Fruit fly (Drosophila melanogaster) whole organism, wandering third instar larva: ENCODE data around the gene CG13005.

Source experiments
- Abd-B ChIP-seq: fragments of >200 bp; optimal IDR thresholded peaks from 2 replicates; lab custom pipeline; 2017; ENCODE audit warnings: missing biosample characterization, missing genetic modification characterization
- CG9705 ChIP-seq: fragments of 200-800 bp; sonication (Bioruptor generic); optimal IDR thresholded peaks from 2 replicates; lab custom pipeline; 2018; ENCODE audit warnings: missing biosample characterization, mild to moderate bottlenecking, missing genetic modification characterization
- CrebA ChIP-seq: fragments of 200-800 bp; sonication (Bioruptor generic); optimal IDR thresholded peaks from 2 replicates; lab custom pipeline; 2016; ENCODE audit warnings: missing biosample characterization, mild to moderate bottlenecking, missing genetic modification characterization, borderline replicate concordance
- Dfd ChIP-seq: fragments of >200 bp; optimal IDR thresholded peaks from 2 replicates; lab custom pipeline; 2017; ENCODE audit warnings: missing biosample characterization, missing genetic modification characterization
- GATAd ChIP-seq: sonication (Bioruptor generic); optimal IDR thresholded peaks from 2 replicates; lab custom pipeline; 2016; ENCODE audit warnings: missing biosample characterization, missing genetic modification characterization
- HLH106 ChIP-seq: fragments of 200-800 bp; optimal IDR thresholded peaks from 3 replicates; lab custom pipeline; 2019; ENCODE audit warnings: missing biosample characterization, mild to moderate bottlenecking, missing genetic modification characterization, moderate library complexity
- Hnf4 ChIP-seq: fragments of 200-800 bp; sonication (Bioruptor generic); optimal IDR thresholded peaks from 2 replicates; lab custom pipeline; 2016; ENCODE audit warnings: missing biosample characterization, mild to moderate bottlenecking, missing genetic modification characterization
- Hr78 ChIP-seq: fragments of >200 bp; optimal IDR thresholded peaks from 2 replicates; lab custom pipeline; 2017; ENCODE audit warnings: missing biosample characterization, missing genetic modification characterization
- Hr83 ChIP-seq: fragments of 200-300 bp; sonication (Bioruptor generic); optimal IDR thresholded peaks from 2 replicates; lab custom pipeline; 2016; ENCODE audit warnings: missing biosample characterization, mild to moderate bottlenecking, missing genetic modification characterization, moderate library complexity; ENCODE audit not compliant: poor library complexity, severe bottlenecking
- Jra ChIP-seq: sonication (Bioruptor generic); optimal IDR thresholded peaks from 2 replicates; lab custom pipeline; 2016; ENCODE audit warnings: missing biosample characterization, missing genetic modification characterization
- Mio ChIP-seq: sonication (Bioruptor generic); optimal IDR thresholded peaks from 2 replicates; lab custom pipeline; 2016; ENCODE audit warnings: missing biosample characterization, missing genetic modification characterization
- Myc ChIP-seq: fragments of >200 bp; optimal IDR thresholded peaks from 2 replicates; lab custom pipeline; 2017
- N ChIP-seq: fragments of >200 bp; optimal IDR thresholded peaks from 2 replicates; lab custom pipeline; 2018; ENCODE audit warnings: missing biosample characterization, missing external identifiers, missing genetic modification characterization
- OdsH ChIP-seq: fragments of 200-800 bp; sonication (Bioruptor generic); optimal IDR thresholded peaks from 2 replicates; lab custom pipeline; 2016; ENCODE audit warnings: missing biosample characterization, mild to moderate bottlenecking, missing genetic modification characterization
- Rel ChIP-seq, 2 experiments: fragments of 200-800 bp; sonication (Bioruptor generic) in 1 of 2; optimal IDR thresholded peaks; 2 replicates in 1 of 2; 3 replicates in 1 of 2; lab custom pipeline; 2016 to 2019; ENCODE audit warnings: mild to moderate bottlenecking in 2 of 2, missing biosample characterization in 2 of 2, missing genetic modification characterization in 2 of 2, moderate library complexity in 1 of 2
- Sp1 ChIP-seq: fragments of 200-800 bp; sonication (Bioruptor generic); optimal IDR thresholded peaks from 3 replicates; lab custom pipeline; 2019; ENCODE audit warnings: missing biosample characterization, mild to moderate bottlenecking, missing genetic modification characterization, moderate library complexity
- Vsx2 ChIP-seq: fragments of 200-300, 225-300 bp; sonication (Bioruptor generic); optimal IDR thresholded peaks from 2 replicates; lab custom pipeline; 2018; ENCODE audit warnings: missing biosample characterization, missing genetic modification characterization; ENCODE audit not compliant: partially characterized antibody
- br ChIP-seq: fragments of 200-800 bp; sonication (Bioruptor generic); optimal IDR thresholded peaks from 2 replicates; lab custom pipeline; 2016; ENCODE audit warnings: missing biosample characterization, missing genetic modification characterization
- dmrt93B ChIP-seq: fragments of 200-800 bp; sonication (Bioruptor generic); optimal IDR thresholded peaks from 2 replicates; lab custom pipeline; 2018; ENCODE audit warnings: missing biosample characterization, mild to moderate bottlenecking, missing genetic modification characterization
- dsf ChIP-seq: sonication (Bioruptor generic); optimal IDR thresholded peaks from 2 replicates; lab custom pipeline; 2016; ENCODE audit warnings: missing biosample characterization, missing genetic modification characterization, borderline replicate concordance
- ey ChIP-seq: fragments of 200-800 bp; sonication (Bioruptor generic); optimal IDR thresholded peaks from 2 replicates; lab custom pipeline; 2016; ENCODE audit warnings: missing biosample characterization, missing genetic modification characterization
- foxo ChIP-seq, 2 experiments: fragments of 200-800 bp; sonication (Bioruptor generic); optimal IDR thresholded peaks; 2 replicates in 1 of 2; 3 replicates in 1 of 2; lab custom pipeline; 2016 to 2017; ENCODE audit warnings: missing biosample characterization in 2 of 2, missing genetic modification characterization in 2 of 2
- fru ChIP-seq: fragments of 200-800 bp; sonication (Bioruptor generic); optimal IDR thresholded peaks from 3 replicates; lab custom pipeline; 2016; ENCODE audit warnings: missing biosample characterization, mild to moderate bottlenecking, missing genetic modification characterization
- h ChIP-seq: fragments of 200-800 bp; sonication (Bioruptor generic); optimal IDR thresholded peaks from 3 replicates; lab custom pipeline; 2016; ENCODE audit warnings: missing biosample characterization, mild to moderate bottlenecking, missing genetic modification characterization
- jim ChIP-seq: fragments of 175-275, 200-325 bp; sonication (Bioruptor generic); optimal IDR thresholded peaks from 2 replicates; lab custom pipeline; 2016; ENCODE audit warnings: missing biosample characterization, mild to moderate bottlenecking, missing genetic modification characterization
- lola ChIP-seq: fragments of >200 bp; optimal IDR thresholded peaks from 2 replicates; lab custom pipeline; 2017; ENCODE audit warnings: missing biosample characterization, missing genetic modification characterization
- pan ChIP-seq: fragments of >200 bp; optimal IDR thresholded peaks from 2 replicates; lab custom pipeline; 2017
- psq ChIP-seq: fragments of 200-800 bp; sonication (Bioruptor generic); optimal IDR thresholded peaks from 3 replicates; lab custom pipeline; 2017; ENCODE audit warnings: missing biosample characterization, mild to moderate bottlenecking, missing genetic modification characterization, moderate library complexity
- rgr ChIP-seq: fragments of 200-800 bp; sonication (Bioruptor generic); optimal IDR thresholded peaks from 3 replicates; lab custom pipeline; 2016; ENCODE audit warnings: missing biosample characterization, mild to moderate bottlenecking, missing genetic modification characterization
- sage ChIP-seq: fragments of 200-800 bp; sonication (Bioruptor generic); optimal IDR thresholded peaks from 2 replicates; lab custom pipeline; 2016; ENCODE audit warnings: missing biosample characterization, mild to moderate bottlenecking, missing genetic modification characterization
- sv ChIP-seq: fragments of 200-800 bp; sonication (Bioruptor generic); optimal IDR thresholded peaks from 3 replicates; lab custom pipeline; 2016; ENCODE audit warnings: missing biosample characterization, missing genetic modification characterization
- tai ChIP-seq: sonication (Bioruptor generic); optimal IDR thresholded peaks from 2 replicates; lab custom pipeline; 2016; ENCODE audit warnings: missing biosample characterization, missing genetic modification characterization
- usp ChIP-seq: fragments of >200 bp; optimal IDR thresholded peaks from 2 replicates; lab custom pipeline; 2017; ENCODE audit warnings: missing biosample characterization, missing genetic modification characterization
- woc ChIP-seq: sonication (Bioruptor generic); optimal IDR thresholded peaks from 2 replicates; lab custom pipeline; 2016; ENCODE audit warnings: missing biosample characterization, mild to moderate bottlenecking, missing genetic modification characterization

The CG13005 gene

dm6 chrX:16829439-16830028 is 26.1 kb downstream of the CG13005 start:
- TF ChIP-seq br (GFP tag; lab: Kevin White, UChicago), result no peak
- TF ChIP-seq GATAd, result no peak
- no peak for TF ChIP-seq Jra (GFP tag; lab: Kevin White, UChicago)
- no peak for TF ChIP-seq sv (GFP tag; lab: Kevin White, UChicago)
- peak in 1 of 2 experiments; percentile 4 for TF ChIP-seq foxo (GFP tag; optimal IDR thresholded peaks at IDR 0.05; lab: Kevin White, UChicago)
- TF ChIP-seq OdsH, result peak; percentile 12
- no peak for TF ChIP-seq Dfd
- TF ChIP-seq Rel (GFP tag; optimal IDR thresholded peaks at IDR 0.05; lab: Kevin White, UChicago), result no peak
- TF ChIP-seq Rel (tag; optimal IDR thresholded peaks at IDR 0.05; lab: Kevin White, UChicago), result peak; percentile 77
- no peak for TF ChIP-seq tai (GFP tag; lab: Kevin White, UChicago)
- TF ChIP-seq rgr (GFP tag; lab: Kevin White, UChicago), result peak; percentile 19
- no peak for TF ChIP-seq Hnf4
- TF ChIP-seq psq (GFP tag; lab: Kevin White, UChicago), result no peak
- TF ChIP-seq ey (GFP tag; lab: Kevin White, UChicago), result no peak

dm6 chrX:16830081-16830480 is 26.6 kb downstream of the CG13005 start:
- TF ChIP-seq Myc (lab: Kevin White, UChicago), result no peak
- no peak for TF ChIP-seq OdsH

- TF ChIP-seq ey (GFP tag; lab: Kevin White, UChicago) (no peak), br (GFP tag; lab: Kevin White, UChicago) (no peak), dmrt93B (no peak), Hnf4 (no peak), usp (GFP tag; lab: Kevin White, UChicago) (no peak), tai (GFP tag; lab: Kevin White, UChicago) (no peak), sage (GFP tag; lab: Kevin White, UChicago) (no peak), h (GFP tag; lab: Kevin White, UChicago) (no peak), woc (no peak), Sp1 (GFP tag; lab: Kevin White, UChicago) (no peak), fru (GFP tag; lab: Kevin White, UChicago) (no peak), Hr78 (GFP tag; lab: Kevin White, UChicago) (no peak), rgr (GFP tag; lab: Kevin White, UChicago) (no peak), dsf (no peak), Rel (GFP tag; optimal IDR thresholded peaks at IDR 0.05; lab: Kevin White, UChicago) (no peak), Rel (tag; optimal IDR thresholded peaks at IDR 0.05; lab: Kevin White, UChicago) (no peak), CrebA (GFP tag; lab: Kevin White, UChicago) (no peak), Hr83 (GFP tag; lab: Kevin White, UChicago) (no peak), foxo (GFP tag; optimal IDR thresholded peaks at IDR 0.05; lab: Kevin White, UChicago) (no peak), psq (GFP tag; lab: Kevin White, UChicago) (no peak)
These were observed 28.4 kb downstream of the CG13005 start for dm6 chrX:16831848-16832247.

dm6 chrX:16833097-16833496 is 29.6 kb downstream of the CG13005 start:
- TF ChIP-seq Rel (GFP tag; optimal IDR thresholded peaks at IDR 0.05; lab: Kevin White, UChicago), result no peak
- no peak for TF ChIP-seq Rel (tag; optimal IDR thresholded peaks at IDR 0.05; lab: Kevin White, UChicago)
- TF ChIP-seq h (GFP tag; lab: Kevin White, UChicago), result peak; percentile 30
- TF ChIP-seq Sp1 (GFP tag; lab: Kevin White, UChicago), result no peak
- no peak for TF ChIP-seq Mio
- peak; percentile 54 for TF ChIP-seq fru (GFP tag; lab: Kevin White, UChicago)
- TF ChIP-seq foxo (GFP tag; optimal IDR thresholded peaks at IDR 0.05; lab: Kevin White, UChicago), result peak in 1 of 2 experiments; percentile 38
- TF ChIP-seq br (GFP tag; lab: Kevin White, UChicago), result peak; percentile 15
- peak; percentile 34 for TF ChIP-seq rgr (GFP tag; lab: Kevin White, UChicago)
- TF ChIP-seq woc, result no peak
- no peak for TF ChIP-seq Hr83 (GFP tag; lab: Kevin White, UChicago)
- TF ChIP-seq sv (GFP tag; lab: Kevin White, UChicago), result peak; percentile 61
- TF ChIP-seq Hr78 (GFP tag; lab: Kevin White, UChicago), result no peak
- peak; percentile 27 for TF ChIP-seq ey (GFP tag; lab: Kevin White, UChicago)
- TF ChIP-seq tai (GFP tag; lab: Kevin White, UChicago), result no peak
- no peak for TF ChIP-seq Jra (GFP tag; lab: Kevin White, UChicago)
- TF ChIP-seq, all 38 proteins: peak for 7

- TF ChIP-seq Mio (no peak), sv (GFP tag; lab: Kevin White, UChicago) (no peak), foxo (GFP tag; optimal IDR thresholded peaks at IDR 0.05; lab: Kevin White, UChicago) (peak in 1 of 2 experiments; percentile 50), dsf (no peak), pan (lab: Kevin White, UChicago) (no peak), ey (GFP tag; lab: Kevin White, UChicago) (peak; percentile 23), br (GFP tag; lab: Kevin White, UChicago) (no peak), Vsx2 (GFP tag; lab: Kevin White, UChicago) (no peak), Dfd (no peak), OdsH (peak; percentile 52), sage (GFP tag; lab: Kevin White, UChicago) (no peak), tai (GFP tag; lab: Kevin White, UChicago) (no peak), GATAd (no peak), usp (GFP tag; lab: Kevin White, UChicago) (no peak), Abd-B (no peak), psq (GFP tag; lab: Kevin White, UChicago) (peak; percentile 49), lola (GFP tag; lab: Kevin White, UChicago) (no peak), dmrt93B (no peak), rgr (GFP tag; lab: Kevin White, UChicago) (peak; percentile 46), Jra (GFP tag; lab: Kevin White, UChicago) (no peak), Sp1 (GFP tag; lab: Kevin White, UChicago) (peak; percentile 3), Rel (GFP tag; optimal IDR thresholded peaks at IDR 0.05; lab: Kevin White, UChicago) (no peak), Rel (tag; optimal IDR thresholded peaks at IDR 0.05; lab: Kevin White, UChicago) (no peak), CrebA (GFP tag; lab: Kevin White, UChicago) (no peak), Hnf4 (no peak), CG9705 (no peak), HLH106 (tag; lab: Kevin White, UChicago) (peak; percentile 10), jim (GFP tag; lab: Kevin White, UChicago) (no peak), N (no peak), fru (GFP tag; lab: Kevin White, UChicago) (peak; percentile 49)
These were observed 30.8 kb downstream of the CG13005 start for dm6 chrX:16834259-16834658.
